Worm (Caenorhabditis elegans) whole organism, L2 larva: ENCODE data around the gene srg-56.

ENCODE experiments used
- ZK546.5 ChIP-seq: sonication (generic microtip); optimal IDR thresholded peaks from 2 replicates; lab custom pipeline; 2017; ENCODE audit warnings: missing biosample characterization, missing genetic modification characterization
- ama-1 ChIP-seq: fragments of 150-350 bp; optimal IDR thresholded peaks from 2 replicates; lab custom pipeline; 2018; ENCODE audit warnings: inconsistent platforms
- egl-27 ChIP-seq: sonication (generic microtip); optimal IDR thresholded peaks from 3 replicates; lab custom pipeline; 2017; ENCODE audit warnings: missing biosample characterization, missing genetic modification reagents, missing genetic modification characterization
- elt-1 ChIP-seq: fragments of 150-350 bp; optimal IDR thresholded peaks from 2 replicates; lab custom pipeline; 2014; ENCODE audit warnings: missing biosample characterization, missing genetic modification characterization
- elt-3 ChIP-seq: sonication (generic microtip); optimal IDR thresholded peaks from 2 replicates; lab custom pipeline; 2017; ENCODE audit warnings: missing biosample characterization, missing genetic modification characterization
- lin-39 ChIP-seq: fragments of 150-350 bp; optimal IDR thresholded peaks from 2 replicates; lab custom pipeline; 2014; ENCODE audit warnings: missing biosample characterization, missing genetic modification reagents, missing genetic modification characterization
- lsy-2 ChIP-seq, 2 experiments: fragments of 150-350 bp in 1 of 2; sonication (generic microtip) in 1 of 2; optimal IDR thresholded peaks; 2 replicates each; lab custom pipeline; 2014 to 2017; ENCODE audit warnings: missing biosample characterization in 2 of 2, missing genetic modification characterization in 2 of 2
- mbf-1 ChIP-seq: sonication (generic microtip); optimal IDR thresholded peaks from 2 replicates; lab custom pipeline; 2017; ENCODE audit warnings: missing biosample characterization, missing genetic modification characterization
- nhr-237 ChIP-seq: fragments of 150-350 bp; optimal IDR thresholded peaks from 2 replicates; lab custom pipeline; 2014; ENCODE audit warnings: missing biosample characterization, missing genetic modification characterization
- peb-1 ChIP-seq: fragments of 150-350 bp; optimal IDR thresholded peaks from 2 replicates; lab custom pipeline; 2014; ENCODE audit warnings: missing biosample characterization, missing genetic modification characterization
- snpc-4 ChIP-seq: fragments of 150-350 bp; optimal IDR thresholded peaks from 2 replicates; lab custom pipeline; 2014; ENCODE audit warnings: missing biosample characterization, missing genetic modification characterization
- unc-39 ChIP-seq: fragments of 150-350 bp; optimal IDR thresholded peaks from 2 replicates; lab custom pipeline; 2014; ENCODE audit warnings: missing biosample characterization, missing genetic modification characterization
- ztf-11 ChIP-seq: sonication (generic microtip); optimal IDR thresholded peaks from 2 replicates; lab custom pipeline; 2017; ENCODE audit warnings: missing biosample characterization, missing genetic modification characterization
- ztf-4 ChIP-seq: fragments of 150-350 bp; optimal IDR thresholded peaks from 2 replicates; lab custom pipeline; 2014; ENCODE audit warnings: missing biosample characterization, missing genetic modification characterization

ce11 chrV:2759456-2759855 lies 21.4 kb upstream of the srg-56 start, which contains the start of gene srg-58:
- TF ChIP-seq ama-1 (no peak), lin-39 (tag; lab: Kevin White, UChicago) (no peak), elt-3 (tag; lab: Kevin White, UChicago) (no peak), snpc-4 (tag; lab: Kevin White, UChicago) (no peak), elt-1 (no peak), ztf-11 (no peak), ZK546.5 (tag; lab: Kevin White, UChicago) (no peak), ztf-4 (tag; lab: Kevin White, UChicago) (no peak), nhr-237 (no peak), mbf-1 (tag; lab: Kevin White, UChicago) (no peak), lsy-2 (tag; optimal IDR thresholded peaks at IDR 0.05; lab: Kevin White, UChicago) (no peak), peb-1 (tag; lab: Kevin White, UChicago) (no peak), egl-27 (no peak), unc-39 (tag; lab: Kevin White, UChicago) (no peak)
